Fruit fly (Drosophila melanogaster): ENCODE results near the gene CG4887.

The CG4887 gene

dm6 chr2L:1169867-1170415 lies 2.9 kb upstream of the CG4887 start, which contains the start of the genes CG31922 and Plap (continued):
- TF ChIP-seq Drgx (GFP tag; IDR thresholded peaks at IDR 0.05): no peak
- TF ChIP-seq Opbp (GFP tag; IDR thresholded peaks at IDR 0.05; ENCODE audit: partially characterized antibody): peak; percentile 74; the same call in 1 of the 3 replicates
- peak; percentile 95 for TF ChIP-seq CG13287 (GFP tag; IDR thresholded peaks at IDR 0.05; ENCODE audit: partially characterized antibody)
- TF ChIP-seq CG31388 (GFP tag; optimal IDR thresholded peaks at IDR 0.05): no peak
- TF ChIP-seq emc (GFP tag; optimal IDR thresholded peaks at IDR 0.05): peak; percentile 29
- 0 out of 2 replicates have a peak, but pooled peaks have one; percentile 30 for TF ChIP-seq NFAT (GFP tag; IDR thresholded peaks at IDR 0.05)
- no peak for TF ChIP-seq HmgD (GFP tag; optimal IDR thresholded peaks at IDR 0.05)
- peak; percentile 34 to 53 for TF ChIP-seq chif (GFP tag; optimal IDR thresholded peaks at IDR 0.05)
- peak; percentile 18 for TF ChIP-seq MESR4 (GFP tag; optimal IDR thresholded peaks at IDR 0.05)
- no peak for TF ChIP-seq Vsx1 (GFP tag; optimal IDR thresholded peaks at IDR 0.05)
- no peak for TF ChIP-seq run (tag; optimal IDR thresholded peaks at IDR 0.05)
- TF ChIP-seq grau (tag; optimal IDR thresholded peaks at IDR 0.05): peak; percentile 76
- no peak for TF ChIP-seq CG17568 (GFP tag; optimal IDR thresholded peaks at IDR 0.05)
- TF ChIP-seq CG8924 (tag; optimal IDR thresholded peaks at IDR 0.05): peak; percentile 68
- no peak for TF ChIP-seq Sry-β (GFP tag; optimal IDR thresholded peaks at IDR 0.05)
- TF ChIP-seq Ssrp (tag; optimal IDR thresholded peaks at IDR 0.05): peak; percentile 59
- TF ChIP-seq mam (GFP tag; optimal IDR thresholded peaks at IDR 0.05): peak; percentile 76
- no peak for TF ChIP-seq CG10959 (GFP tag; IDR thresholded peaks at IDR 0.05)
- TF ChIP-seq bowl (GFP tag; IDR thresholded peaks at IDR 0.05): no peak
- peak; percentile 78 for TF ChIP-seq Dip3 (GFP tag; optimal IDR thresholded peaks at IDR 0.05)
- no peak for TF ChIP-seq lab (GFP tag; optimal IDR thresholded peaks at IDR 0.05)
- TF ChIP-seq ab (GFP tag; optimal IDR thresholded peaks at IDR 0.05): peak; percentile 37
- TF ChIP-seq kni (GFP tag; optimal IDR thresholded peaks at IDR 0.05): peak; percentile 14
- peak; percentile 38 for TF ChIP-seq dm (GFP tag; optimal IDR thresholded peaks at IDR 0.05)
- no peak for TF ChIP-seq Optix (GFP tag; IDR thresholded peaks at IDR 0.05)
- TF ChIP-seq al (GFP tag; IDR thresholded peaks at IDR 0.05): peak; percentile 65
- TF ChIP-seq onecut (GFP tag; IDR thresholded peaks at IDR 0.05): no peak; the same call in 1 of the 2 replicates
- peak; percentile 77 for TF ChIP-seq CG17361 (GFP tag; IDR thresholded peaks at IDR 0.05)
- TF ChIP-seq sna (GFP tag; IDR thresholded peaks at IDR 0.05; ENCODE audit: partially characterized antibody): peak; percentile 90
- peak; percentile 17 for TF ChIP-seq CG4282 (GFP tag; optimal IDR thresholded peaks at IDR 0.05)
- peak; percentile 71 for TF ChIP-seq CG9727 (GFP tag; optimal IDR thresholded peaks at IDR 0.05)
- peak; percentile 77; the same call in 2 of the 3 replicates for TF ChIP-seq CG6791 (GFP tag; IDR thresholded peaks at IDR 0.05; ENCODE audit: partially characterized antibody)
- peak; percentile 92 for TF ChIP-seq CG14860 (GFP tag; IDR thresholded peaks at IDR 0.05; ENCODE audit: partially characterized antibody)
- TF ChIP-seq Lpt (GFP tag; optimal IDR thresholded peaks at IDR 0.05): no peak
- no peak for TF ChIP-seq BtbVII (GFP tag; optimal IDR thresholded peaks at IDR 0.05)
- peak; percentile 41 for TF ChIP-seq Six4 (GFP tag; optimal IDR thresholded peaks at IDR 0.05)
- TF ChIP-seq gsb-n (tag; optimal IDR thresholded peaks at IDR 0.05): no peak
- TF ChIP-seq Neu2 (GFP tag; optimal IDR thresholded peaks at IDR 0.05; ENCODE audit: borderline replicate concordance): no peak
- no peak for TF ChIP-seq ken (GFP tag; IDR thresholded peaks at IDR 0.05)
- peak; percentile 53 for TF ChIP-seq CG18011 (GFP tag; optimal IDR thresholded peaks at IDR 0.05)
- peak; percentile 93 for TF ChIP-seq Med (GFP tag)
- TF ChIP-seq Abd-B (GFP tag; optimal IDR thresholded peaks at IDR 0.05): peak; percentile 59
- no peak for TF ChIP-seq Asciz (GFP tag; optimal IDR thresholded peaks at IDR 0.05)
- TF ChIP-seq CG3995 (GFP tag; optimal IDR thresholded peaks at IDR 0.05): peak; percentile 64
- TF ChIP-seq usp (GFP tag; optimal IDR thresholded peaks at IDR 0.05): no peak
- no peak for TF ChIP-seq CG34422 (GFP tag; IDR thresholded peaks at IDR 0.05)
- TF ChIP-seq Aef1 (GFP tag; IDR thresholded peaks at IDR 0.05): peak; percentile 60; the same call in 2 of the 3 replicates
- no peak for TF ChIP-seq CG1529 (GFP tag; optimal IDR thresholded peaks at IDR 0.05)
- TF ChIP-seq CG4360 (GFP tag; IDR thresholded peaks at IDR 0.05): no peak
- TF ChIP-seq chinmo (GFP tag; IDR thresholded peaks at IDR 0.05; ENCODE audit: partially characterized antibody): peak; percentile 75; the same call in 2 of the 4 replicates
